Fruit fly (Drosophila melanogaster): Measurements from ENCODE around the gene CG17612.

Gene CG17612

DNA sequence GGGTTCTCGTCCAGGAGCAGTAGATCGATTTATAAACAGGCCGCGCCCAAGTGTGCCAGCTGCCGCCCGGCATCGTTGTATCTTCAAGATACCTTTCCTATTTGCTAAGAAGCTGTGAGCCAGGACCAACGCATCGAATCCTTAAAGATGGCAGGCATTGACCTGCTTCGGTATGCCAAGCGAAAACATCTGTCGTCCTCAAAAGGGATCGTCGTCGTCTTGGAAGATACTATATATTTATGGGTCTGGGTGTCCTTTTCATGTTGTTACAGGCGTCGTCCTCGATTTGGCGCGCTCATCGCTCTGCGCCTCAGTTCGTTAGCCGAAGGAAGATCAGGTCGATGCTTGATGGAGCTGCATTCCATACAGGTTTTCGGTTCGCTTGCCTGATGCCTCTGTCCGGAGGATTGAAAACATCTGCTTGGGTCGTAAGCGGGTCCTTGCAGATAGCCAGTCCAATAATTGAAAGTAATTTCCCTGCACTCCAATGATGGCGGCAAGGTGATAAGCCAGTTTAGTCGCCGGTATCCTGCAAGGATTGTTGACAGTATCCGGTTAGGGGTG, 18.7 kb downstream of the CG17612 start:
- TF ChIP-seq CG32121 (GFP tag; IDR thresholded peaks at IDR 0.05), result no peak
- TF ChIP-seq gl (tag; optimal IDR thresholded peaks at IDR 0.05), result no peak
- no peak for TF ChIP-seq Snoo (tag; optimal IDR thresholded peaks at IDR 0.05)
- no peak for TF ChIP-seq CG10348 (GFP tag; IDR thresholded peaks at IDR 0.05)
- TF ChIP-seq CG34367 (tag; optimal IDR thresholded peaks at IDR 0.05), result no peak
- no peak for TF ChIP-seq CG8159 (tag; optimal IDR thresholded peaks at IDR 0.05)
- no peak for TF ChIP-seq Pif1A (GFP tag; optimal IDR thresholded peaks at IDR 0.05)
- TF ChIP-seq CG17806 (tag; optimal IDR thresholded peaks at IDR 0.05), result no peak
- no peak for TF ChIP-seq CG4496 (GFP tag; IDR thresholded peaks at IDR 0.05)
- no peak for TF ChIP-seq Ets98B (GFP tag; IDR thresholded peaks at IDR 0.05)
- TF ChIP-seq rn (GFP tag; IDR thresholded peaks at IDR 0.05), result no peak
- no peak for TF ChIP-seq CG13204 (GFP tag; optimal IDR thresholded peaks at IDR 0.05)
- TF ChIP-seq CG12605 (GFP tag; IDR thresholded peaks at IDR 0.05), result no peak
- no peak for TF ChIP-seq CG8301 (tag; optimal IDR thresholded peaks at IDR 0.05)
- TF ChIP-seq CG9948 (tag; optimal IDR thresholded peaks at IDR 0.05), result no peak

DNA sequence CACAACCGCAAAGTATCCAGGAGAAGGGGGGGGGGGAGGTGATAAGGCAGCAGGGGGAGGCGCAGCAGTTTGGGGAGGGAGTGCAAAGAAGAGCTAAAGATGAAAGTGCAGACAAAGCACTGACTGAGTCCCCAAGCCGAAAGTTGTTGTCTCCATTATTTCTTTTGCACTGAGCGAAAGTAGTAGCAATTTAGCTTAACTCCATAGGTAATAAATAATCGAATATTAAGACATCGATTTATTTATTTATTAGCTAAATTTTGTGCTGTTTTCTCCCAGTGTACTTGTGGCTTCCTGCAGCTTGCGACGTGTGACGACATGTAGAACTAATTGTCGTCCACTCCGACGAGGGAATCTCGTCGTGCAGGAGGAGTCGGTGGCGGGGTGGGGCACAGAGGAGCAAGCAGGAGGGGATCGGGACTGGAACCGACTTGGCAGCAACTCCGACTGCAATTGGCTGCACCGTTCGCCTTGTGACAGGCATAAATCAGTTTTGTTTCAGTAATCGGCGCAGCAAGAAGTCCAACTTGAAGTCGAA, 21.0 kb downstream of the CG17612 start, which contains the start of gene Traf4:
Gene Traf4 (plus strand): TSS at position 488 of the 538 bp plus-strand sequence.
- peak; percentile 58 for TF ChIP-seq CG9948 (tag; optimal IDR thresholded peaks at IDR 0.05)
- TF ChIP-seq gl (tag; optimal IDR thresholded peaks at IDR 0.05), result peak; percentile 44
- TF ChIP-seq CG8159 (tag; optimal IDR thresholded peaks at IDR 0.05), result peak; percentile 60
- peak; percentile 75 for TF ChIP-seq CG14655 (GFP tag; optimal IDR thresholded peaks at IDR 0.05)
- peak; percentile 32 for TF ChIP-seq Snoo (tag; optimal IDR thresholded peaks at IDR 0.05)
- TF ChIP-seq CG8301 (tag; optimal IDR thresholded peaks at IDR 0.05), result peak; percentile 51
- peak; percentile 60 for TF ChIP-seq CG17806 (tag; optimal IDR thresholded peaks at IDR 0.05)
- 0 out of 2 replicates have a peak, but pooled peaks have one; percentile 23 for TF ChIP-seq CG12605 (GFP tag; IDR thresholded peaks at IDR 0.05)
- TF ChIP-seq CG32121 (GFP tag; IDR thresholded peaks at IDR 0.05), result no peak
- peak; percentile 65; the same call in 1 of the 3 replicates for TF ChIP-seq CG4496 (GFP tag; IDR thresholded peaks at IDR 0.05)
- TF ChIP-seq Ets98B (GFP tag; IDR thresholded peaks at IDR 0.05), result peak; percentile 46
- TF ChIP-seq Pif1A (GFP tag; optimal IDR thresholded peaks at IDR 0.05), result peak; percentile 40
- no peak for TF ChIP-seq D1 (tag; optimal IDR thresholded peaks at IDR 0.05)
- TF ChIP-seq Pif1B (GFP tag; optimal IDR thresholded peaks at IDR 0.05), result no peak
- TF ChIP-seq fd96Ca (GFP tag; IDR thresholded peaks at IDR 0.05), result peak; percentile 72; the same call in 2 of the 3 replicates
- TF ChIP-seq CG13204 (GFP tag; optimal IDR thresholded peaks at IDR 0.05), result peak; percentile 20
- TF ChIP-seq CG10348 (GFP tag; IDR thresholded peaks at IDR 0.05), result no peak
- peak; percentile 60 for TF ChIP-seq CG15710 (tag; optimal IDR thresholded peaks at IDR 0.05)
- TF ChIP-seq EcR (GFP tag; optimal IDR thresholded peaks at IDR 0.05), result peak; percentile 12
- peak; percentile 48 for TF ChIP-seq CG34367 (tag; optimal IDR thresholded peaks at IDR 0.05)
- TF ChIP-seq rn (GFP tag; IDR thresholded peaks at IDR 0.05), result peak; percentile 41; the same call in 1 of the 2 replicates

DNA sequence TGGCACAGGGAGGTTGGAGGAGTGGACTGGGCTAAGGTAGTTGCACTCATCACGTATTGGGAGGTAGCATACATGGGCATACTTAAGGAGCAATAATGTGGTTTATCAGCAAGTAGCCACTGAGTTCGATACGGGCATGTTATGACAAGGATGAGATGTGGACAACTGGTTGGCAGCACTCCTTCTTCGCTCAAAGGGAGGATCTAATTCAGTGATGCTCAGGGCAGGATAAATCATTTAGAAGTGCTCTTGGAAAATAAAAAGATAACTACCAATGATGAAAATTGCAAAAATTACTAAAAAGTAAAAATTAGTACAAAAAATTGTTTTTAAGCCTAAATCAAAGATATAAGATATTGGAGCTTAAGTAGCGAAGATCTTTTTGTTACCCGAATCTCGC, 21.7 kb downstream of the CG17612 start:
- TF ChIP-seq CG8301 (tag; optimal IDR thresholded peaks at IDR 0.05) (no peak), CG34367 (tag; optimal IDR thresholded peaks at IDR 0.05) (no peak), CG12605 (GFP tag; IDR thresholded peaks at IDR 0.05) (no peak), CG17806 (tag; optimal IDR thresholded peaks at IDR 0.05) (peak; percentile 18), fd96Ca (GFP tag; IDR thresholded peaks at IDR 0.05) (no peak), Pif1B (GFP tag; optimal IDR thresholded peaks at IDR 0.05) (no peak), CG8159 (tag; optimal IDR thresholded peaks at IDR 0.05) (peak; percentile 47), CG9948 (tag; optimal IDR thresholded peaks at IDR 0.05) (peak; percentile 24), CG10348 (GFP tag; IDR thresholded peaks at IDR 0.05) (0 out of 2 replicates have a peak, but pooled peaks have one; percentile 18), CG32121 (GFP tag; IDR thresholded peaks at IDR 0.05) (no peak), gl (tag; optimal IDR thresholded peaks at IDR 0.05) (no peak), Snoo (tag; optimal IDR thresholded peaks at IDR 0.05) (no peak), CG15710 (tag; optimal IDR thresholded peaks at IDR 0.05) (peak; percentile 41), CG14655 (GFP tag; optimal IDR thresholded peaks at IDR 0.05) (no peak), D1 (tag; optimal IDR thresholded peaks at IDR 0.05) (no peak), Ets98B (GFP tag; IDR thresholded peaks at IDR 0.05) (no peak), CG13204 (GFP tag; optimal IDR thresholded peaks at IDR 0.05) (no peak), rn (GFP tag; IDR thresholded peaks at IDR 0.05) (0 out of 2 replicates have a peak, but pooled peaks have one; percentile 6), EcR (GFP tag; optimal IDR thresholded peaks at IDR 0.05) (no peak), CG4496 (GFP tag; IDR thresholded peaks at IDR 0.05) (no peak), Pif1A (GFP tag; optimal IDR thresholded peaks at IDR 0.05) (no peak)

DNA sequence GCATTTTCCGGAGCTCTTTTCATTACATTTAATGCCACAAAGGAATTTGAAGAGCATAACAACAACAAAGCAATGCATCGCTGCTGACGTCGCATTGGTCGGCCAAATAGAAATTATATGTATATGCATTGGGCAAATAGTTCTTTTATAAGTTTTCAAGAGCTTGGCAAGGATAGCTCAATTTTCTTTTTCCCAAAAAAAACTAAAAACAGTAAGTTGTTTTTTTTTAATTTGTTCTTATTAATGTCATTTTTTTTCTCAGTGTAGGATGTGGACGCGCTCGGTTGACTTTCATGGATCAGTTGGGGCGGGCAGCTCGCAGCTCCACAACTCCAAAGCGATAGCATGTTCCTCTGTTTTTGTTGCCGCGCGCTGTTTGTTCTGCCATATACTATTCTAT, 23.4 kb downstream of the CG17612 start:
- TF ChIP-seq CG8159 (tag; optimal IDR thresholded peaks at IDR 0.05) (peak; percentile 1), CG15710 (tag; optimal IDR thresholded peaks at IDR 0.05) (no peak), CG4496 (GFP tag; IDR thresholded peaks at IDR 0.05) (peak; percentile 58; the same call in 2 of the 3 replicates), CG8301 (tag; optimal IDR thresholded peaks at IDR 0.05) (peak; percentile 50), CG12605 (GFP tag; IDR thresholded peaks at IDR 0.05) (peak; percentile 52), rn (GFP tag; IDR thresholded peaks at IDR 0.05) (0 out of 2 replicates have a peak, but pooled peaks have one; percentile 3), Pif1A (GFP tag; optimal IDR thresholded peaks at IDR 0.05) (peak; percentile 68), CG9948 (tag; optimal IDR thresholded peaks at IDR 0.05) (peak; percentile 5), CG17806 (tag; optimal IDR thresholded peaks at IDR 0.05) (peak; percentile 27), Ets98B (GFP tag; IDR thresholded peaks at IDR 0.05) (peak; percentile 26; the same call in 1 of the 2 replicates), fd96Ca (GFP tag; IDR thresholded peaks at IDR 0.05) (peak; percentile 66), CG34367 (tag; optimal IDR thresholded peaks at IDR 0.05) (no peak), CG14655 (GFP tag; optimal IDR thresholded peaks at IDR 0.05) (peak; percentile 64), gl (tag; optimal IDR thresholded peaks at IDR 0.05) (no peak), CG10348 (GFP tag; IDR thresholded peaks at IDR 0.05) (no peak)

DNA sequence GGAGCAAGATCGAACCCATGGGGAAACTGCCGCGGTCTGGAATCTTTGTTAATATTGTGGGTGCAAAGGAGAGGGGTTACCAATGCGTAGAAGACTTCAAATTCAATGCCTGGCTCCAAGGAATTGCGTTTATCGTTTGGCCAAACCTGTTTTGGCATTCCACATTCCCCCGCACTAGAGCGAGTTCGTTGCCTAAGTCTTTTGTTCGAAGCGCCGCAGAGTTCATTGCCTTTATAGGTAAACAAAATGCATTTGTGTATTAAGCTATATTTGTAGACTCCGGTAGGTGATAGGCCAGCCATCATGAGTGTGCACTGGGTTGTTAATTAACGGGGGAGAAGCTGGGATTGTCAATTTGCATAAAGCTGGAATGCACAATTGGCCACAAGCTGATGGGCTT, 27.5 kb downstream of the CG17612 start:
- TF ChIP-seq Snoo (tag; optimal IDR thresholded peaks at IDR 0.05) (no peak), EcR (GFP tag; optimal IDR thresholded peaks at IDR 0.05) (peak; percentile 93)

Measured in whole organism, pupa.